Worm (Caenorhabditis elegans) whole organism, midembryonic: Measurements from ENCODE around the gene F44A6.3.

Experiments used
- klf-2 ChIP-seq: fragments of 200-800 bp; sonication (Bioruptor generic); conservative IDR thresholded peaks from 2 replicates; pipeline ENCODE4 v1.3.6; 2022; ENCODE audit warnings: missing genetic modification reagents, missing genetic modification characterization, missing compliant biosample characterization
- ref-1 ChIP-seq: fragments of 200-800 bp; sonication (Bioruptor generic); conservative IDR thresholded peaks from 2 replicates; pipeline ENCODE4 v1.3.6; 2022; ENCODE audit warnings: missing genetic modification reagents, missing genetic modification characterization, missing compliant biosample characterization
- tab-1 ChIP-seq: fragments of 200-800 bp; sonication (Bioruptor generic); IDR thresholded peaks from 2 replicates; pipeline ENCODE4 v1.3.6; 2022; ENCODE audit warnings: missing genetic modification characterization, missing compliant biosample characterization

DNA sequence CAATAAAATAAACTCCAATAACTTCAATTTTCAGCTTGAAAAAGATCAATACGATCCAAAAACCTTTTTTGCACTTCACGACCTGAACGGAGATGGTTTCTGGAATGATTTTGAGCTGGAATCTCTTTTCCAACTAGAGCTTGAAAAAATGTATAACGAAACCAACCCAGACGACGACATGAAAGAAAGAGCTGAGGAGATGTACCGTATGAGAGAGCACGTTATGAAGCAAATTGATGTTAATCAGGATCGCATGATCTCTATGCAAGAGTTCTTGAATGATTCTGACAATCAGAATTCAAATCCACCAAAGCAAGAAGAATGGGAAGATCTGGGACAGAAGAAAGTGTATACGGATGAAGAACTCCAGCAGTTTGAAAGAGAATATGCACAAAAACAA lies 13.4 kb upstream of the F44A6.3 start:
- TF ChIP-seq klf-2 (GFP tag; lab: Robert Waterston, UW) (no peak), ref-1 (GFP tag; lab: Robert Waterston, UW) (no peak), tab-1 (GFP tag; lab: Robert Waterston, UW) (no peak)
